Worm (Caenorhabditis elegans) whole organism, L1 larva: ENCODE measurements around the gene rbm-25.

Experiments
- dpl-1 ChIP-seq, 3 experiments: fragments of 150-350 bp in 2 of 3; sonication (generic microtip) in 1 of 3; optimal IDR thresholded peaks; 2 replicates each; lab custom pipeline; 2014 to 2017; ENCODE audit warnings: missing biosample characterization in 3 of 3, missing genetic modification characterization in 3 of 3, missing genetic modification reagents in 3 of 3
- lir-3 ChIP-seq: sonication (generic microtip); optimal IDR thresholded peaks from 2 replicates; lab custom pipeline; 2016; ENCODE audit warnings: mild to moderate bottlenecking, missing genetic modification characterization, moderate library complexity, missing compliant biosample characterization; ENCODE audit not compliant: poor library complexity

DNA sequence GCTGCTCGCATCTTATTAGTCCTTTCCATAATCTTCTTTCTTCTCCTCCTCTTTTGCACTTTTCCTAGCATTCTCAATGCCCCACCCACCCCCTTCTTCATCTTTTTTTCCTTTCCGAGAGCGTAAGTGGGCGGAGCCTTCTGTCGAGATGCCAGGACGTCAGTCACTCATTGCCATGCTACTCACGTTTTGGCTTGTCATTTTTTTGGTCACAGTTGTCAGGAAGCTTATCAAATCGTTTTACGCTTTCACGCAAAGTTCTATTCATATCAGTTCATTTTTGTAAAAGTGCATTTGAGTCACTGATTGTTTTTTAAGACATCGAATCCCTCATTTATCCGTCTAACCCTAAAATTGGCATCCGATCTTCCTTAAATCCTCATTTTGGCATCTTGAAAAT lies 42.0 kb downstream of the rbm-25 start:
- TF ChIP-seq dpl-1 (GFP tag; optimal IDR thresholded peaks at IDR 0.05; lab: Kevin White, UChicago): no peak
- TF ChIP-seq lir-3: no peak
